Fruit fly (Drosophila melanogaster) whole organism, embryonic: ENCODE data around the gene witty.
A peak's percentile ranks its signal among the peaks of the same experiment; 100 is the strongest.

Experiments used
- Atf6 ChIP-seq: fragments of 200-800 bp; sonication (Bioruptor generic); IDR thresholded peaks from 2 replicates; pipeline ENCODE4 v1.3.6; 2022; ENCODE audit warnings: missing biosample characterization, missing genetic modification characterization
- B-H1 ChIP-seq: fragments of 200-800 bp; sonication (Bioruptor generic); IDR thresholded peaks from 3 replicates; pipeline ENCODE4 v1.3.6; 2022; ENCODE audit warnings: missing biosample characterization, missing genetic modification characterization
- B-H2 ChIP-seq: fragments of 200-800 bp; sonication (Bioruptor generic); optimal IDR thresholded peaks from 2 replicates; lab custom pipeline; 2018; ENCODE audit warnings: missing biosample characterization, mild to moderate bottlenecking, missing genetic modification characterization
- CG10462 ChIP-seq: fragments of 200-800 bp; sonication (Bioruptor generic); optimal IDR thresholded peaks from 2 replicates; lab custom pipeline; 2016; ENCODE audit warnings: missing biosample characterization, missing genetic modification characterization
- CG10565 ChIP-seq: fragments of 200-800 bp; sonication (Bioruptor generic); optimal IDR thresholded peaks from 3 replicates; lab custom pipeline; 2016; ENCODE audit warnings: missing biosample characterization, mild to moderate bottlenecking, missing genetic modification characterization
- CG11247 ChIP-seq: fragments of 200-800 bp; sonication (Bioruptor generic); IDR thresholded peaks from 2 replicates; pipeline ENCODE4 v1.3.6; 2022; ENCODE audit warnings: missing biosample characterization, missing genetic modification characterization
- CG13624 ChIP-seq: fragments of 200-800 bp; sonication (Bioruptor generic); optimal IDR thresholded peaks from 2 replicates; lab custom pipeline; 2016; ENCODE audit warnings: missing biosample characterization, missing genetic modification characterization
- CG14667 ChIP-seq: fragments of 200-800 bp; sonication (Bioruptor generic); IDR thresholded peaks from 2 replicates; pipeline ENCODE4 v1.3.6; 2022; ENCODE audit warnings: missing biosample characterization, missing genetic modification characterization
- CG1529 ChIP-seq: fragments of 200-800 bp; sonication (Bioruptor generic); optimal IDR thresholded peaks from 3 replicates; lab custom pipeline; 2018; ENCODE audit warnings: missing biosample characterization, missing genetic modification characterization
- CG15514 ChIP-seq: fragments of 200-800 bp; sonication (Bioruptor generic); optimal IDR thresholded peaks from 3 replicates; lab custom pipeline; 2017; ENCODE audit warnings: missing biosample characterization, missing genetic modification characterization, mild to moderate bottlenecking, moderate library complexity, missing genetic modification reagents
- CG15696 ChIP-seq: fragments of 200-800 bp; sonication (Bioruptor generic); optimal IDR thresholded peaks from 2 replicates; lab custom pipeline; 2019; ENCODE audit warnings: missing biosample characterization, mild to moderate bottlenecking, missing genetic modification characterization, moderate library complexity
- CG18476 ChIP-seq: fragments of 200-800 bp; sonication (Bioruptor generic); optimal IDR thresholded peaks from 2 replicates; lab custom pipeline; 2016; ENCODE audit warnings: missing biosample characterization, mild to moderate bottlenecking, missing genetic modification characterization
- CG2202 ChIP-seq: fragments of 200-800 bp; sonication (Bioruptor generic); optimal IDR thresholded peaks from 2 replicates; lab custom pipeline; 2018; ENCODE audit warnings: missing biosample characterization, mild to moderate bottlenecking, missing genetic modification characterization
- CG31224 ChIP-seq: fragments of 200-800 bp; sonication (Bioruptor generic); IDR thresholded peaks from 2 replicates; pipeline ENCODE4 v1.3.6; 2022; ENCODE audit warnings: missing biosample characterization, missing genetic modification characterization
- CG32767 ChIP-seq: fragments of 200-800 bp; sonication (Bioruptor generic); IDR thresholded peaks from 2 replicates; pipeline ENCODE4 v1.3.6; 2022; ENCODE audit warnings: missing biosample characterization, missing genetic modification characterization
- CG32772 ChIP-seq: fragments of 200-800 bp; sonication (Bioruptor generic); IDR thresholded peaks from 2 replicates; pipeline ENCODE4 v1.3.6; 2022; ENCODE audit warnings: missing biosample characterization, missing genetic modification characterization
- CG3995 ChIP-seq: fragments of 200-800 bp; sonication (Bioruptor generic); optimal IDR thresholded peaks from 3 replicates; lab custom pipeline; 2016; ENCODE audit warnings: missing biosample characterization, missing genetic modification characterization
- CG4282 ChIP-seq: fragments of 200-800 bp; sonication (Bioruptor generic); optimal IDR thresholded peaks from 2 replicates; lab custom pipeline; 2016; ENCODE audit warnings: missing biosample characterization, missing genetic modification characterization
- CG4617 ChIP-seq: fragments of 200-800 bp; sonication (Bioruptor generic); optimal IDR thresholded peaks from 3 replicates; lab custom pipeline; 2016; ENCODE audit warnings: missing biosample characterization, missing genetic modification characterization, borderline replicate concordance
- CG4854 ChIP-seq: fragments of 200-800 bp; sonication (Bioruptor generic); optimal IDR thresholded peaks from 2 replicates; lab custom pipeline; 2016; ENCODE audit warnings: missing biosample characterization, missing genetic modification characterization, inconsistent platforms
- CG7963 ChIP-seq: fragments of 200-800 bp; sonication (Bioruptor generic); IDR thresholded peaks from 3 replicates; pipeline ENCODE4 v1.3.6; 2022; ENCODE audit warnings: missing biosample characterization, missing genetic modification characterization; ENCODE audit not compliant: partially characterized antibody
- D19A ChIP-seq: fragments of 200-800 bp; optimal IDR thresholded peaks from 3 replicates; lab custom pipeline; 2019; ENCODE audit warnings: missing biosample characterization, mild to moderate bottlenecking, missing genetic modification characterization, moderate library complexity
- D19B ChIP-seq: fragments of 200-800 bp; sonication (Bioruptor generic); optimal IDR thresholded peaks from 2 replicates; lab custom pipeline; 2017; ENCODE audit warnings: missing biosample characterization, mild to moderate bottlenecking, missing genetic modification characterization
- Dref ChIP-seq: fragments of 200-800 bp; sonication (Bioruptor generic); IDR thresholded peaks from 2 replicates; pipeline ENCODE4 v1.3.6; 2022; ENCODE audit warnings: missing biosample characterization, missing genetic modification characterization
- Gug ChIP-seq: fragments of 200-800 bp; sonication (Bioruptor generic); IDR thresholded peaks from 4 replicates; pipeline ENCODE4 v1.3.6; 2022; ENCODE audit warnings: missing biosample characterization, missing genetic modification characterization
- Mad ChIP-seq: fragments of 200-800 bp; sonication (Bioruptor generic); optimal IDR thresholded peaks from 2 replicates; lab custom pipeline; 2016; ENCODE audit warnings: missing biosample characterization, missing genetic modification characterization
- Max ChIP-seq: fragments of 200-800 bp; sonication (Bioruptor generic); optimal IDR thresholded peaks from 2 replicates; lab custom pipeline; 2016; ENCODE audit warnings: missing biosample characterization, mild to moderate bottlenecking, missing genetic modification characterization
- Nf-YC ChIP-seq: fragments of 200-800 bp; optimal IDR thresholded peaks from 3 replicates; lab custom pipeline; 2019; ENCODE audit warnings: missing biosample characterization, mild to moderate bottlenecking, missing genetic modification characterization, moderate library complexity
- PHDP ChIP-seq: fragments of 200-800 bp; sonication (Bioruptor generic); optimal IDR thresholded peaks from 3 replicates; lab custom pipeline; 2018; ENCODE audit warnings: missing biosample characterization, mild to moderate bottlenecking, missing genetic modification characterization, moderate library complexity
- Scr ChIP-seq: fragments of 200-800 bp; sonication (Bioruptor generic); IDR thresholded peaks from 2 replicates; pipeline ENCODE4 v1.3.6; 2022; ENCODE audit warnings: missing biosample characterization, missing genetic modification characterization; ENCODE audit not compliant: partially characterized antibody
- Sox100B ChIP-seq: fragments of 200-800 bp; sonication (Bioruptor generic); optimal IDR thresholded peaks from 3 replicates; lab custom pipeline; 2018; ENCODE audit warnings: missing biosample characterization, mild to moderate bottlenecking, missing genetic modification characterization
- Taf1 ChIP-seq: fragments of 200-800 bp; sonication (Bioruptor generic); IDR thresholded peaks from 2 replicates; pipeline ENCODE4 v1.3.6; 2022; ENCODE audit warnings: missing biosample characterization, missing genetic modification characterization
- ac ChIP-seq: fragments of 200-800 bp; sonication (Bioruptor generic); optimal IDR thresholded peaks from 3 replicates; lab custom pipeline; 2017; ENCODE audit warnings: missing biosample characterization, mild to moderate bottlenecking, missing genetic modification characterization
- amos ChIP-seq: fragments of 200-800 bp; sonication (Bioruptor generic); IDR thresholded peaks from 2 replicates; pipeline ENCODE4 v1.3.6; 2022; ENCODE audit warnings: missing biosample characterization, missing genetic modification characterization; ENCODE audit not compliant: partially characterized antibody
- ara ChIP-seq: fragments of 200-800 bp; sonication (Bioruptor generic); IDR thresholded peaks from 2 replicates; pipeline ENCODE4 v1.3.6; 2022; ENCODE audit warnings: missing biosample characterization, missing genetic modification characterization
- bowl ChIP-seq: fragments of 200-800 bp; sonication (Bioruptor generic); IDR thresholded peaks from 2 replicates; pipeline ENCODE4 v1.3.6; 2022; ENCODE audit warnings: missing biosample characterization, missing genetic modification characterization
- dan ChIP-seq: fragments of 200-800 bp; sonication (Bioruptor generic); IDR thresholded peaks from 2 replicates; pipeline ENCODE4 v1.3.6; 2022; ENCODE audit warnings: missing biosample characterization, missing genetic modification characterization
- fd102C ChIP-seq: fragments of 200-800 bp; sonication (Bioruptor generic); optimal IDR thresholded peaks from 2 replicates; lab custom pipeline; 2018; ENCODE audit warnings: missing biosample characterization, mild to moderate bottlenecking, missing genetic modification characterization, moderate library complexity
- hth ChIP-seq: fragments of >200 bp; optimal IDR thresholded peaks from 2 replicates; lab custom pipeline; 2017; ENCODE audit warnings: inconsistent platforms
- jumu ChIP-seq: fragments of 200-800 bp; sonication (Bioruptor generic); optimal IDR thresholded peaks from 3 replicates; lab custom pipeline; 2016; ENCODE audit warnings: missing biosample characterization, missing genetic modification characterization
- kay ChIP-seq: fragments of 200-800 bp; sonication (Bioruptor generic); optimal IDR thresholded peaks from 2 replicates; lab custom pipeline; 2016; ENCODE audit warnings: missing biosample characterization, missing genetic modification characterization
- lilli ChIP-seq: fragments of 200-800 bp; sonication (Bioruptor generic); optimal IDR thresholded peaks from 3 replicates; lab custom pipeline; 2016; ENCODE audit warnings: missing biosample characterization, missing genetic modification characterization
- lola ChIP-seq, 3 experiments: fragments of >200 bp in 2 of 3; fragments of 200-800 bp in 1 of 3; sonication (Bioruptor generic) in 1 of 3; optimal IDR thresholded peaks; 2 replicates each; lab custom pipeline; 2017 to 2019; ENCODE audit warnings: missing biosample characterization in 3 of 3, missing genetic modification characterization in 3 of 3, mild to moderate bottlenecking in 1 of 3, moderate library complexity in 1 of 3
- mam ChIP-seq: fragments of 200-800 bp; sonication (Bioruptor generic); optimal IDR thresholded peaks from 3 replicates; lab custom pipeline; 2016; ENCODE audit warnings: missing biosample characterization, missing genetic modification characterization
- oc ChIP-seq: fragments of 200-800 bp; sonication (Bioruptor generic); optimal IDR thresholded peaks from 2 replicates; lab custom pipeline; 2018; ENCODE audit warnings: missing biosample characterization, mild to moderate bottlenecking, missing genetic modification characterization, moderate library complexity
- pros ChIP-seq: fragments of 200-800 bp; sonication (Bioruptor generic); optimal IDR thresholded peaks from 3 replicates; lab custom pipeline; 2019; ENCODE audit warnings: missing biosample characterization, mild to moderate bottlenecking, missing genetic modification characterization, moderate library complexity
- sug ChIP-seq: fragments of 200-800 bp; optimal IDR thresholded peaks from 2 replicates; lab custom pipeline; 2019; ENCODE audit warnings: missing biosample characterization, mild to moderate bottlenecking, missing genetic modification characterization, moderate library complexity
- tna ChIP-seq: fragments of 200-800 bp; sonication (Bioruptor generic); IDR thresholded peaks from 2 replicates; pipeline ENCODE4 v1.3.6; 2022; ENCODE audit warnings: missing biosample characterization, missing genetic modification characterization; ENCODE audit not compliant: partially characterized antibody
- tup ChIP-seq: fragments of 200-800 bp; sonication (Bioruptor generic); optimal IDR thresholded peaks from 2 replicates; lab custom pipeline; 2016; ENCODE audit warnings: missing biosample characterization, mild to moderate bottlenecking, missing genetic modification characterization, moderate library complexity

witty gene

DNA sequence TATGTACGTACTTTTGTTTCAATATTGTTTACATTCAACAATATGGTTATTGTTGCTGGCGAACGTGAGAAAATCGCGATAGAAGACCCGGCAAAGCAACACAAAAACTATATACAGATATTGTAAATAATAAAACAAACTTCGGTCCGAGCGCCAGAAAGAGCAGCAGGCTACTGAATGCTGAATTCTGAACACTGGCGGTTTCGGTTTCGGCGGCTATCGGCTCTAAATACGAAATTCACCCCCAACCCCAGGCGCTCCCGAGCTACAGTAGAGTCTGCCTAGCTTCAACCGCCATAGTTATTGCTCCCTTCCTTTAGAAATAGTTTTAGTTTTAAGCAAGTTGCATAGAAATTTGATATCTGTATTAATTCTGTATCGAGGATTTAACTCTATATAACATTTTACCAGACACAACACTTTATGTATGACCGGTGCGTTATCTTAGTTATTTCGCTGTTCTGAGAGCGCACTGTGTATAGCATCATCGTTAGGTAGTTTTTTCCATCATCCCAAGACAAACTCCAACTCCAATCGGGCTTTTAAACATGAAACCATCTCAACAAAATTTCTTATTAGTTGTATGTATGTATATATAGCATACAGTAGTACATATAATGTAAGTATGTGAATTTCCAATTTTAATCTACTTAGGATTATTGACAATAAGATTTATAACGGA, 24.3 kb downstream of the witty start, which contains the start of gene CG7627 (continued):
- TF ChIP-seq CG31224 (GFP tag; lab: Robert Waterston, UW) (peak; percentile 96), bowl (GFP tag; lab: Robert Waterston, UW) (no peak), CG11247 (GFP tag; lab: Robert Waterston, UW) (peak; percentile 88), Atf6 (GFP tag; lab: Robert Waterston, UW) (peak; percentile 85), CG10565 (no peak), ara (peak; percentile 71), Gug (GFP tag; lab: Robert Waterston, UW) (peak; percentile 86), Dref (GFP tag; lab: Robert Waterston, UW) (peak; percentile 27), mam (GFP tag; lab: Kevin White, UChicago) (peak; percentile 84), CG7963 (GFP tag; lab: Robert Waterston, UW) (no peak), Max (GFP tag; lab: Kevin White, UChicago) (peak; percentile 47), B-H1 (GFP tag; lab: Robert Waterston, UW) (no peak), Taf1 (GFP tag; lab: Robert Waterston, UW) (peak; percentile 69), Scr (GFP tag; lab: Robert Waterston, UW) (0 out of 2 replicates have a peak, but pooled peaks have one; percentile 26), PHDP (tag; lab: Kevin White, UChicago) (peak; percentile 68), jumu (peak; percentile 76), CG15514 (GFP tag; lab: Kevin White, UChicago) (peak; percentile 53), CG32767 (GFP tag; lab: Robert Waterston, UW) (peak; percentile 64; the same call in 1 of the 2 replicates), CG4617 (no peak), hth (lab: Kevin White, UChicago) (no peak), sug (tag; lab: Kevin White, UChicago) (peak; percentile 55), B-H2 (GFP tag; lab: Kevin White, UChicago) (peak; percentile 70), Mad (GFP tag; lab: Kevin White, UChicago) (no peak), CG10462 (GFP tag; lab: Kevin White, UChicago) (peak; percentile 45), CG4282 (GFP tag; lab: Kevin White, UChicago) (no peak), ac (GFP tag; lab: Kevin White, UChicago) (no peak), amos (GFP tag; lab: Robert Waterston, UW) (peak; percentile 27; the same call in 1 of the 2 replicates), lola (GFP tag; optimal IDR thresholded peaks at IDR 0.05; lab: Kevin White, UChicago) (peak in 1 of 3 experiments; percentile 43), CG15696 (tag; lab: Kevin White, UChicago) (peak; percentile 65), lilli (GFP tag; lab: Kevin White, UChicago) (peak; percentile 89), pros (GFP tag; lab: Kevin White, UChicago) (no peak), CG32772 (GFP tag; lab: Robert Waterston, UW) (peak; percentile 56), CG18476 (GFP tag; lab: Kevin White, UChicago) (peak; percentile 64), CG2202 (tag; lab: Kevin White, UChicago) (no peak), D19B (peak; percentile 64), tup (GFP tag; lab: Kevin White, UChicago) (peak; percentile 41), kay (GFP tag; lab: Kevin White, UChicago) (peak; percentile 31), Sox100B (GFP tag; lab: Kevin White, UChicago) (peak; percentile 79), oc (tag; lab: Kevin White, UChicago) (no peak), Nf-YC (tag; lab: Kevin White, UChicago) (peak; percentile 55), CG4854 (GFP tag; lab: Kevin White, UChicago) (peak; percentile 19), dan (GFP tag; lab: Robert Waterston, UW) (no peak), CG14667 (GFP tag; lab: Robert Waterston, UW) (peak; percentile 82; the same call in 1 of the 2 replicates), CG13624 (GFP tag; lab: Kevin White, UChicago) (peak; percentile 45), CG3995 (peak; percentile 7), D19A (peak; percentile 33), CG1529 (GFP tag; lab: Kevin White, UChicago) (peak; percentile 20), fd102C (GFP tag; lab: Kevin White, UChicago) (no peak), tna (no peak)
